Worm (Caenorhabditis elegans) whole organism, L3 larva: ENCODE results near the gene mix-1.

Source experiments
- ama-1 ChIP-seq: fragments of 150-350 bp; optimal IDR thresholded peaks from 2 replicates; lab custom pipeline; 2018
- ceh-82 ChIP-seq: fragments of 150-350 bp; optimal IDR thresholded peaks from 2 replicates; lab custom pipeline; 2014; ENCODE audit warnings: missing biosample characterization, missing genetic modification characterization
- jun-1 ChIP-seq: fragments of 150-350 bp; optimal IDR thresholded peaks from 2 replicates; lab custom pipeline; 2014; ENCODE audit warnings: missing biosample characterization, missing genetic modification reagents, missing genetic modification characterization
- mdl-1 ChIP-seq: fragments of 150-350 bp; optimal IDR thresholded peaks from 2 replicates; lab custom pipeline; 2014; ENCODE audit warnings: missing biosample characterization, missing genetic modification characterization
- nhr-11 ChIP-seq: fragments of 150-350 bp; optimal IDR thresholded peaks from 2 replicates; lab custom pipeline; 2014; ENCODE audit warnings: missing biosample characterization, missing genetic modification characterization
- nhr-12 ChIP-seq: fragments of 150-350 bp; optimal IDR thresholded peaks from 2 replicates; lab custom pipeline; 2014; ENCODE audit warnings: missing biosample characterization, missing genetic modification characterization
- snpc-4 ChIP-seq: fragments of 150-350 bp; optimal IDR thresholded peaks from 2 replicates; lab custom pipeline; 2014; ENCODE audit warnings: missing biosample characterization, missing genetic modification characterization
- tbx-2 ChIP-seq: sonication (generic microtip); optimal IDR thresholded peaks from 2 replicates; lab custom pipeline; 2016; ENCODE audit warnings: mild to moderate bottlenecking, missing genetic modification characterization, missing compliant biosample characterization

ce11 chrII:10861723-10862486 is 37.9 kb downstream of the mix-1 start:
- TF ChIP-seq ceh-82, result no peak
- TF ChIP-seq nhr-12 (tag; lab: Kevin White, UChicago), result no peak
- TF ChIP-seq snpc-4 (tag; lab: Kevin White, UChicago), result no peak
- no peak for TF ChIP-seq jun-1 (tag; lab: Kevin White, UChicago)
- no peak for TF ChIP-seq mdl-1 (tag; lab: Kevin White, UChicago)
- no peak for TF ChIP-seq nhr-11 (tag; lab: Kevin White, UChicago)
- TF ChIP-seq tbx-2, result no peak
- TF ChIP-seq ama-1 (lab: Kevin White, UChicago), result no peak
